Worm (Caenorhabditis elegans) whole organism, early embryonic: Measurements from ENCODE around the gene ssr-2.

ENCODE experiments used
- B0310.2 ChIP-seq: sonication (generic microtip); optimal IDR thresholded peaks from 2 replicates; lab custom pipeline; 2016; ENCODE audit warnings: mild to moderate bottlenecking, missing genetic modification characterization, missing compliant biosample characterization
- ceh-36 ChIP-seq: sonication (generic microtip); optimal IDR thresholded peaks from 2 replicates; lab custom pipeline; 2016; ENCODE audit warnings: missing genetic modification characterization, inconsistent platforms, missing compliant biosample characterization
- ets-7 ChIP-seq: sonication (generic microtip); optimal IDR thresholded peaks from 2 replicates; lab custom pipeline; 2016; ENCODE audit warnings: missing genotype, missing genetic modification characterization, missing compliant biosample characterization
- hmbx-1 ChIP-seq: sonication (generic microtip); optimal IDR thresholded peaks from 2 replicates; lab custom pipeline; 2016; ENCODE audit warnings: mild to moderate bottlenecking, missing genetic modification characterization, missing compliant biosample characterization
- pes-1 ChIP-seq: fragments of 200-800 bp; sonication (Bioruptor generic); IDR thresholded peaks from 2 replicates; pipeline ENCODE4 v1.3.6; 2022; ENCODE audit warnings: missing genetic modification reagents, missing genetic modification characterization, missing compliant biosample characterization
- tbx-11 ChIP-seq: fragments of 200-800 bp; sonication (Bioruptor generic); IDR thresholded peaks from 2 replicates; pipeline ENCODE4 v1.3.6; 2022; ENCODE audit warnings: missing genetic modification characterization, missing compliant biosample characterization
- tbx-37 ChIP-seq: fragments of 200-800 bp; sonication (Bioruptor generic); conservative IDR thresholded peaks from 2 replicates; pipeline ENCODE4 v1.3.6; 2022; ENCODE audit warnings: missing genetic modification reagents, missing genetic modification characterization, missing compliant biosample characterization
- tra-4 ChIP-seq: sonication (generic microtip); optimal IDR thresholded peaks from 2 replicates; lab custom pipeline; 2017; ENCODE audit warnings: missing genetic modification characterization, missing compliant biosample characterization

DNA sequence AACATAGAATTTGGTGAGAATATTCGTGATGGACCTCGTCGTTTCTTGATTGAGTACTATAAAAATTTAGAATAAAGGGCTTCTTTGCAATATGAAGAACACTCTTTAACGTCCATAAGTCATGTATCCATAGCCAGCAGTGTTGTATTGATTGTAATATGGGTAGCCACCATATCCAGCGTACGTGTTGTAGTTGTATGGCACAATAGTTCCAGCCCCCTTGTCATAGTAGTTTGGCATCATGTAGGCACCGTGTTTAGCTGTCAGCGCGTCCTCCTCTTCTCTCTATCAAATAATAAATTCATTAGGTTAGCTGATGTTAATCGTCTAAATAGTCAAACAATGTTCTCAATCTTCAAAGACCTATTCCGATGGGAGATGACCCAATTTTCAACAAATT is 45.7 kb upstream of the ssr-2 start:
- TF ChIP-seq tbx-11 (GFP tag; lab: Robert Waterston, UW) (no peak), ceh-36 (tag; lab: Kevin White, UChicago) (no peak), B0310.2 (tag; lab: Kevin White, UChicago) (no peak), ets-7 (tag; lab: Kevin White, UChicago) (no peak), pes-1 (GFP tag; lab: Robert Waterston, UW) (no peak), tra-4 (tag; lab: Kevin White, UChicago) (no peak), hmbx-1 (tag; lab: Kevin White, UChicago) (no peak), tbx-37 (no peak)
